Worm (Caenorhabditis elegans) whole organism, L3 larva: Measurements from ENCODE around the gene T07E3.4.
A peak's percentile ranks its signal among the peaks of the same experiment; 100 is the strongest.

Experiments used
- aly-2 ChIP-seq: fragments of 150-350 bp; optimal IDR thresholded peaks from 2 replicates; lab custom pipeline; 2014; ENCODE audit warnings: missing biosample characterization, missing genetic modification characterization
- ceh-28 ChIP-seq: fragments of 150-350 bp; optimal IDR thresholded peaks from 2 replicates; lab custom pipeline; 2014; ENCODE audit warnings: missing biosample characterization, missing genetic modification reagents, missing genetic modification characterization
- daf-12 ChIP-seq: fragments of 150-350 bp; optimal IDR thresholded peaks from 2 replicates; lab custom pipeline; 2014; ENCODE audit warnings: missing biosample characterization, missing genetic modification reagents, missing genetic modification characterization
- egl-27 ChIP-seq: sonication (generic microtip); optimal IDR thresholded peaks from 4 replicates; lab custom pipeline; 2017; ENCODE audit warnings: missing biosample characterization, missing genetic modification reagents, missing genetic modification characterization
- egl-5 ChIP-seq: fragments of 150-350 bp; optimal IDR thresholded peaks from 2 replicates; lab custom pipeline; 2017; ENCODE audit warnings: missing biosample characterization, missing genetic modification reagents, missing genetic modification characterization, inconsistent platforms
- elt-2 ChIP-seq: sonication (generic microtip); optimal IDR thresholded peaks from 2 replicates; lab custom pipeline; 2016; ENCODE audit warnings: missing genetic modification reagents, mild to moderate bottlenecking, missing genetic modification characterization, missing compliant biosample characterization
- elt-3 ChIP-seq, 3 experiments: fragments of 150-350 bp in 1 of 3; sonication (generic microtip) in 2 of 3; optimal IDR thresholded peaks; 2 replicates in 2 of 3; 4 replicates in 1 of 3; lab custom pipeline; 2014 to 2017; ENCODE audit warnings: missing biosample characterization in 3 of 3, missing genetic modification characterization in 3 of 3
- eor-1 ChIP-seq, 2 experiments: fragments of 150-350 bp; optimal IDR thresholded peaks; 2 replicates each; lab custom pipeline; 2014 to 2018; ENCODE audit warnings: missing biosample characterization in 2 of 2, missing genetic modification characterization in 2 of 2
- fkh-10 ChIP-seq: sonication (generic microtip); optimal IDR thresholded peaks from 2 replicates; lab custom pipeline; 2017; ENCODE audit warnings: missing biosample characterization, missing genetic modification reagents, missing genetic modification characterization
- fkh-2 ChIP-seq: fragments of 150-350 bp; optimal IDR thresholded peaks from 2 replicates; lab custom pipeline; 2014; ENCODE audit warnings: missing biosample characterization, missing genetic modification reagents, missing genetic modification characterization
- fos-1 ChIP-seq: fragments of 150-350 bp; optimal IDR thresholded peaks from 2 replicates; lab custom pipeline; 2014; ENCODE audit warnings: missing biosample characterization, missing genetic modification characterization
- hmg-11 ChIP-seq: sonication (generic microtip); optimal IDR thresholded peaks from 2 replicates; lab custom pipeline; 2016; ENCODE audit warnings: missing genetic modification characterization, missing compliant biosample characterization
- jun-1 ChIP-seq: fragments of 150-350 bp; optimal IDR thresholded peaks from 2 replicates; lab custom pipeline; 2014; ENCODE audit warnings: missing biosample characterization, missing genetic modification reagents, missing genetic modification characterization
- mdl-1 ChIP-seq: fragments of 150-350 bp; optimal IDR thresholded peaks from 2 replicates; lab custom pipeline; 2014; ENCODE audit warnings: missing biosample characterization, missing genetic modification characterization
- mml-1 ChIP-seq: fragments of 150-350 bp; sonication (generic microtip); optimal IDR thresholded peaks from 3 replicates; lab custom pipeline; 2014; ENCODE audit warnings: missing biosample characterization, missing genetic modification characterization
- nfya-1 ChIP-seq: sonication (generic microtip); optimal IDR thresholded peaks from 2 replicates; lab custom pipeline; 2017; ENCODE audit warnings: missing genetic modification characterization, mild to moderate bottlenecking, missing compliant biosample characterization, antibody characterized with exemption, moderate library complexity; ENCODE audit not compliant: insufficient read depth
- nhr-11 ChIP-seq: fragments of 150-350 bp; optimal IDR thresholded peaks from 2 replicates; lab custom pipeline; 2014; ENCODE audit warnings: missing biosample characterization, missing genetic modification characterization
- nhr-12 ChIP-seq: fragments of 150-350 bp; optimal IDR thresholded peaks from 2 replicates; lab custom pipeline; 2014; ENCODE audit warnings: missing biosample characterization, missing genetic modification characterization
- nhr-23 ChIP-seq: fragments of 150-350 bp; optimal IDR thresholded peaks from 2 replicates; lab custom pipeline; 2014; ENCODE audit warnings: missing biosample characterization, missing genetic modification reagents, missing genetic modification characterization
- nhr-25 ChIP-seq: sonication (generic microtip); optimal IDR thresholded peaks from 2 replicates; lab custom pipeline; 2017; ENCODE audit warnings: missing biosample characterization, missing genetic modification characterization
- nhr-28 ChIP-seq: fragments of 150-350 bp; optimal IDR thresholded peaks from 2 replicates; lab custom pipeline; 2014; ENCODE audit warnings: missing biosample characterization, missing genetic modification characterization
- nhr-43 ChIP-seq: sonication (generic microtip); optimal IDR thresholded peaks from 2 replicates; lab custom pipeline; 2016; ENCODE audit warnings: mild to moderate bottlenecking, missing genetic modification characterization, missing compliant biosample characterization; ENCODE audit not compliant: poor library complexity, severe bottlenecking
- nhr-76 ChIP-seq: fragments of 150-350 bp; sonication (generic microtip); optimal IDR thresholded peaks from 5 replicates; lab custom pipeline; 2014; ENCODE audit warnings: missing biosample characterization, missing genetic modification characterization
- nhr-77 ChIP-seq: fragments of 150-350 bp; optimal IDR thresholded peaks from 2 replicates; lab custom pipeline; 2014; ENCODE audit warnings: missing biosample characterization, missing genetic modification characterization
- pha-4 ChIP-seq: fragments of 150-350 bp; optimal IDR thresholded peaks from 2 replicates; lab custom pipeline; 2014; ENCODE audit warnings: missing biosample characterization, missing genetic modification reagents, missing genetic modification characterization
- pqm-1 ChIP-seq: fragments of 150-350 bp; optimal IDR thresholded peaks from 2 replicates; lab custom pipeline; 2017; ENCODE audit warnings: missing biosample characterization, missing genetic modification characterization, inconsistent platforms
- skn-1 ChIP-seq: fragments of 150-350 bp; optimal IDR thresholded peaks from 2 replicates; lab custom pipeline; 2014; ENCODE audit warnings: missing biosample characterization, missing genetic modification characterization
- tbx-2 ChIP-seq: sonication (generic microtip); optimal IDR thresholded peaks from 2 replicates; lab custom pipeline; 2016; ENCODE audit warnings: mild to moderate bottlenecking, missing genetic modification characterization, missing compliant biosample characterization
- unc-39 ChIP-seq: sonication (generic microtip); optimal IDR thresholded peaks from 4 replicates; lab custom pipeline; 2017; ENCODE audit warnings: missing biosample characterization, missing genetic modification characterization
- unc-62 ChIP-seq: fragments of 150-350 bp; sonication (generic microtip); optimal IDR thresholded peaks from 4 replicates; lab custom pipeline; 2014; ENCODE audit warnings: missing biosample characterization, missing genetic modification reagents, missing genetic modification characterization
- zag-1 ChIP-seq: fragments of 150-350 bp; optimal IDR thresholded peaks from 2 replicates; lab custom pipeline; 2014; ENCODE audit warnings: missing biosample characterization, missing genetic modification characterization
- ztf-11 ChIP-seq: fragments of 150-350 bp; optimal IDR thresholded peaks from 2 replicates; lab custom pipeline; 2014; ENCODE audit warnings: missing biosample characterization, missing genetic modification characterization

The T07E3.4 gene

ce11 chrIII:6895677-6896076 is 2.1 kb upstream of the T07E3.4 start:
- TF ChIP-seq pha-4 (tag; lab: Kevin White, UChicago), result peak; percentile 18
- TF ChIP-seq nhr-76, result no peak

- no peak for TF ChIP-seq mdl-1 (tag; lab: Kevin White, UChicago)
- TF ChIP-seq ztf-11 (tag; lab: Kevin White, UChicago), result no peak
- no peak for TF ChIP-seq nhr-43 (tag; lab: Kevin White, UChicago)
- TF ChIP-seq nfya-1 (tag; lab: Kevin White, UChicago), result peak; percentile 1
- no peak for TF ChIP-seq tbx-2
- TF ChIP-seq egl-5, result no peak
- TF ChIP-seq fkh-10 (GFP tag; lab: Kevin White, UChicago), result no peak
- TF ChIP-seq mml-1, result peak; percentile 33
- no peak for TF ChIP-seq eor-1 (tag; optimal IDR thresholded peaks at IDR 0.05; lab: Kevin White, UChicago)
- peak; percentile 27 for TF ChIP-seq jun-1 (tag; lab: Kevin White, UChicago)
- peak; percentile 54 for TF ChIP-seq nhr-11 (tag; lab: Kevin White, UChicago)
- peak; percentile 36 for TF ChIP-seq nhr-25 (tag; lab: Kevin White, UChicago)
- TF ChIP-seq elt-2 (tag; lab: Kevin White, UChicago), result peak; percentile 4
- TF ChIP-seq nhr-23 (tag; lab: Kevin White, UChicago), result peak; percentile 64
- TF ChIP-seq nhr-12 (tag; lab: Kevin White, UChicago), result no peak
- TF ChIP-seq unc-62 (GFP tag; lab: Kevin White, UChicago), result no peak
- TF ChIP-seq pqm-1 (tag; lab: Kevin White, UChicago), result peak; percentile 44
- TF ChIP-seq daf-12 (tag; lab: Kevin White, UChicago), result no peak
Observed at ce11 chrIII:6898518-6898917, 704 bp downstream of the T07E3.4 start.

ce11 chrIII:6900609-6901008 is 2.8 kb downstream of the T07E3.4 start:
- no peak for TF ChIP-seq hmg-11 (tag; lab: Kevin White, UChicago)
- no peak for TF ChIP-seq fos-1 (tag; lab: Kevin White, UChicago)
- TF ChIP-seq nhr-23 (tag; lab: Kevin White, UChicago), result peak; percentile 2
- peak; percentile 9 for TF ChIP-seq aly-2
- TF ChIP-seq nhr-77 (tag; lab: Kevin White, UChicago), result no peak
- TF ChIP-seq egl-27, result no peak
- TF ChIP-seq zag-1 (tag; lab: Kevin White, UChicago), result no peak
- no peak for TF ChIP-seq fkh-2 (tag; lab: Kevin White, UChicago)
- peak; percentile 23 for TF ChIP-seq ceh-28 (tag; lab: Kevin White, UChicago)
- TF ChIP-seq unc-62 (GFP tag; lab: Kevin White, UChicago), result no peak
- TF ChIP-seq unc-39, result no peak
- TF ChIP-seq fkh-10 (GFP tag; lab: Kevin White, UChicago), result no peak
- TF ChIP-seq jun-1 (tag; lab: Kevin White, UChicago), result no peak

- TF ChIP-seq nhr-23 (tag; lab: Kevin White, UChicago) (no peak), nfya-1 (tag; lab: Kevin White, UChicago) (peak; percentile 0), skn-1 (tag; lab: Kevin White, UChicago) (peak; percentile 14), elt-2 (tag; lab: Kevin White, UChicago) (peak; percentile 60), hmg-11 (tag; lab: Kevin White, UChicago) (peak; percentile 5), pqm-1 (tag; lab: Kevin White, UChicago) (peak; percentile 42), nhr-76 (no peak), nhr-28 (tag; lab: Kevin White, UChicago) (no peak), pha-4 (tag; lab: Kevin White, UChicago) (peak; percentile 67), daf-12 (tag; lab: Kevin White, UChicago) (no peak)
Observed at ce11 chrIII:6903056-6903977, 5.5 kb downstream of the T07E3.4 start, which contains the start of the genes brc-2 and T07E3.3. Gene brc-2, minus strand, starts transcription at chrIII:6903106. Gene T07E3.3, plus strand, starts transcription at chrIII:6903877.

ce11 chrIII:6904468-6904867 is 6.7 kb downstream of the T07E3.4 start:
- TF ChIP-seq elt-3 (tag; optimal IDR thresholded peaks at IDR 0.05; lab: Kevin White, UChicago), result no peak
- no peak for TF ChIP-seq mml-1
